Worm (Caenorhabditis elegans) whole organism, L4 larva: ENCODE measurements around the gene C15H9.11.

Source experiments
- F10B5.3 ChIP-seq: sonication (generic microtip); optimal IDR thresholded peaks from 2 replicates; lab custom pipeline; 2016; ENCODE audit warnings: mild to moderate bottlenecking, missing genetic modification characterization, missing compliant biosample characterization
- F26F4.8 ChIP-seq: fragments of 200-800 bp; sonication (Bioruptor generic); conservative IDR thresholded peaks from 2 replicates; pipeline ENCODE4 v1.3.6; 2022; ENCODE audit warnings: missing genetic modification characterization, missing compliant biosample characterization
- T26A8.4 ChIP-seq: fragments of 200-800 bp; sonication (Bioruptor generic); IDR thresholded peaks from 2 replicates; pipeline ENCODE4 v1.3.6; 2022; ENCODE audit warnings: missing genetic modification characterization, missing compliant biosample characterization
- ZK546.5 ChIP-seq, 2 experiments: sonication (generic microtip); optimal IDR thresholded peaks; 2 replicates each; lab custom pipeline; 2017; ENCODE audit warnings: missing biosample characterization in 2 of 2, missing genetic modification characterization in 2 of 2
- aha-1 ChIP-seq: fragments of 150-350 bp; peaks from one replicate; lab custom pipeline; 2014; ENCODE audit warnings: missing biosample characterization, missing genetic modification characterization
- ama-1 ChIP-seq: fragments of 150-350 bp; optimal IDR thresholded peaks from 2 replicates; lab custom pipeline; 2014; ENCODE audit warnings: inconsistent platforms, mixed read lengths
- ceh-28 ChIP-seq: fragments of 150-350 bp; optimal IDR thresholded peaks from 2 replicates; lab custom pipeline; 2014; ENCODE audit warnings: missing biosample characterization, missing genetic modification reagents, missing genetic modification characterization
- ceh-32 ChIP-seq: sonication (generic microtip); optimal IDR thresholded peaks from 2 replicates; lab custom pipeline; 2016; ENCODE audit warnings: mild to moderate bottlenecking, missing genetic modification characterization, missing compliant biosample characterization; ENCODE audit not compliant: poor library complexity
- ceh-82 ChIP-seq: sonication (generic microtip); optimal IDR thresholded peaks from 2 replicates; lab custom pipeline; 2017; ENCODE audit warnings: missing biosample characterization, missing genetic modification characterization
- daf-12 ChIP-seq: fragments of 150-350 bp; optimal IDR thresholded peaks from 2 replicates; lab custom pipeline; 2014; ENCODE audit warnings: missing biosample characterization, missing genetic modification reagents, missing genetic modification characterization
- daf-16 ChIP-seq, 3 experiments: sonication (generic microtip); optimal IDR thresholded peaks; 2 replicates each; lab custom pipeline; 2016 to 2017; ENCODE audit warnings: missing genetic modification characterization in 3 of 3, missing genetic modification reagents in 3 of 3, mild to moderate bottlenecking in 2 of 3, missing compliant biosample characterization in 2 of 3, missing biosample characterization in 1 of 3, moderate library complexity in 1 of 3
- daf-8 ChIP-seq: fragments of 200-800 bp; sonication (Bioruptor generic); IDR thresholded peaks from 2 replicates; pipeline ENCODE4 v1.3.6; 2022; ENCODE audit warnings: missing genetic modification characterization, missing compliant biosample characterization
- dmd-6 ChIP-seq: fragments of 200-800 bp; sonication (Bioruptor generic); IDR thresholded peaks from 2 replicates; pipeline ENCODE4 v1.3.6; 2022; ENCODE audit warnings: missing genetic modification reagents, missing genetic modification characterization, missing compliant biosample characterization
- dve-1 ChIP-seq: sonication (generic microtip); optimal IDR thresholded peaks from 2 replicates; lab custom pipeline; 2017; ENCODE audit warnings: antibody characterized with exemption, mild to moderate bottlenecking, missing genetic modification characterization, missing compliant biosample characterization; ENCODE audit not compliant: insufficient read depth
- egl-27 ChIP-seq: sonication (generic microtip); optimal IDR thresholded peaks from 3 replicates; lab custom pipeline; 2017; ENCODE audit warnings: missing biosample characterization, missing genetic modification reagents, missing genetic modification characterization
- gei-8 ChIP-seq: fragments of 200-800 bp; sonication (Bioruptor generic); optimal IDR thresholded peaks from 2 replicates; lab custom pipeline; 2018; ENCODE audit warnings: mild to moderate bottlenecking, missing genetic modification characterization, missing compliant biosample characterization
- hlh-11 ChIP-seq: fragments of 200-800 bp; sonication (Bioruptor generic); optimal IDR thresholded peaks from 2 replicates; lab custom pipeline; 2018; ENCODE audit warnings: mild to moderate bottlenecking, missing genetic modification characterization, missing compliant biosample characterization
- lin-1 ChIP-seq: fragments of 200-800 bp; sonication (Bioruptor generic); IDR thresholded peaks from 2 replicates; pipeline ENCODE4 v1.3.6; 2022; ENCODE audit warnings: missing genetic modification reagents, missing genetic modification characterization, missing compliant biosample characterization
- lin-38 ChIP-seq: fragments of 200-800 bp; sonication (Bioruptor generic); IDR thresholded peaks from 2 replicates; pipeline ENCODE4 v1.3.6; 2022; ENCODE audit warnings: missing genetic modification reagents, missing genetic modification characterization, missing compliant biosample characterization
- lin-39 ChIP-seq: fragments of 150-350 bp; optimal IDR thresholded peaks from 2 replicates; lab custom pipeline; 2014; ENCODE audit warnings: missing biosample characterization, missing genetic modification reagents, missing genetic modification characterization
- lsy-2 ChIP-seq, 2 experiments: fragments of 150-350 bp in 1 of 2; sonication (generic microtip) in 1 of 2; optimal IDR thresholded peaks; 2 replicates each; lab custom pipeline; 2014 to 2017; ENCODE audit warnings: missing biosample characterization in 2 of 2, missing genetic modification characterization in 2 of 2
- madf-5 ChIP-seq, 2 experiments: fragments of 200-800 bp; sonication (Bioruptor generic); IDR thresholded peaks; 2 replicates each; pipeline ENCODE4 v1.3.6; 2022; ENCODE audit warnings: missing compliant biosample characterization in 2 of 2, missing genetic modification characterization in 2 of 2
- madf-9 ChIP-seq: fragments of 200-800 bp; sonication (Bioruptor generic); conservative IDR thresholded peaks from 2 replicates; pipeline ENCODE4 v1.3.6; 2022; ENCODE audit warnings: missing genetic modification reagents, missing genetic modification characterization, missing compliant biosample characterization
- mes-2 ChIP-seq: sonication (generic microtip); optimal IDR thresholded peaks from 2 replicates; lab custom pipeline; 2016; ENCODE audit warnings: missing genotype, mild to moderate bottlenecking, missing genetic modification characterization, missing compliant biosample characterization; ENCODE audit not compliant: poor library complexity, severe bottlenecking
- nhr-10 ChIP-seq: fragments of 150-350 bp; optimal IDR thresholded peaks from 2 replicates; lab custom pipeline; 2014; ENCODE audit warnings: missing biosample characterization, missing genetic modification characterization
- nhr-11 ChIP-seq: fragments of 150-350 bp; optimal IDR thresholded peaks from 2 replicates; lab custom pipeline; 2014; ENCODE audit warnings: missing biosample characterization, missing genetic modification characterization
- nhr-237 ChIP-seq: sonication (generic microtip); optimal IDR thresholded peaks from 2 replicates; lab custom pipeline; 2017; ENCODE audit warnings: missing biosample characterization, missing genetic modification characterization
- nhr-25 ChIP-seq: sonication (generic microtip); optimal IDR thresholded peaks from 2 replicates; lab custom pipeline; 2017; ENCODE audit warnings: missing genetic modification characterization, mild to moderate bottlenecking, missing compliant biosample characterization, antibody characterized with exemption, moderate library complexity, borderline replicate concordance; ENCODE audit not compliant: insufficient read depth
- nhr-28 ChIP-seq: fragments of 150-350 bp; optimal IDR thresholded peaks from 2 replicates; lab custom pipeline; 2014; ENCODE audit warnings: missing biosample characterization, missing genetic modification characterization
- nhr-41 ChIP-seq: fragments of 200-800 bp; sonication (Bioruptor generic); IDR thresholded peaks from 2 replicates; pipeline ENCODE4 v1.3.6; 2022; ENCODE audit warnings: missing genetic modification reagents, missing genetic modification characterization, missing compliant biosample characterization
- nhr-76 ChIP-seq: fragments of 150-350 bp; optimal IDR thresholded peaks from 2 replicates; lab custom pipeline; 2014; ENCODE audit warnings: missing biosample characterization, missing genetic modification characterization
- nhr-77 ChIP-seq: fragments of 150-350 bp; optimal IDR thresholded peaks from 2 replicates; lab custom pipeline; 2014; ENCODE audit warnings: missing biosample characterization, missing genetic modification characterization
- php-3 ChIP-seq: fragments of 200-800 bp; sonication (Bioruptor generic); IDR thresholded peaks from 2 replicates; pipeline ENCODE4 v1.3.6; 2022; ENCODE audit warnings: missing genetic modification reagents, missing genetic modification characterization, missing compliant biosample characterization
- pqm-1 ChIP-seq: sonication (generic microtip); optimal IDR thresholded peaks from 2 replicates; lab custom pipeline; 2017; ENCODE audit warnings: missing biosample characterization, missing genetic modification characterization
- sdz-12 ChIP-seq: fragments of 200-800 bp; sonication (Bioruptor generic); optimal IDR thresholded peaks from 2 replicates; lab custom pipeline; 2018; ENCODE audit warnings: mild to moderate bottlenecking, missing genetic modification characterization, missing compliant biosample characterization
- snpc-4 ChIP-seq: fragments of 150-350 bp; optimal IDR thresholded peaks from 2 replicates; lab custom pipeline; 2014; ENCODE audit warnings: missing biosample characterization, missing genetic modification characterization
- unc-130 ChIP-seq: sonication (generic microtip); optimal IDR thresholded peaks from 2 replicates; lab custom pipeline; 2016; ENCODE audit warnings: missing genetic modification reagents, missing genetic modification characterization, missing compliant biosample characterization
- unc-62 ChIP-seq, 3 experiments: fragments of 150-350 bp in 1 of 3; sonication (generic microtip); optimal IDR thresholded peaks in 2 of 3; peaks in 1 of 3; 1 replicate in 1 of 3; 2 replicates in 2 of 3; lab custom pipeline; 2014 to 2017; ENCODE audit warnings: missing biosample characterization in 3 of 3, missing genetic modification characterization in 3 of 3, missing genetic modification reagents in 3 of 3, missing genotype in 1 of 3
- zip-2 ChIP-seq: fragments of 150-350 bp; optimal IDR thresholded peaks from 2 replicates; lab custom pipeline; 2014; ENCODE audit warnings: missing biosample characterization, missing genetic modification characterization
- ztf-11 ChIP-seq: fragments of 150-350 bp; optimal IDR thresholded peaks from 2 replicates; lab custom pipeline; 2014; ENCODE audit warnings: missing biosample characterization, missing genetic modification characterization

C15H9.11 gene

DNA sequence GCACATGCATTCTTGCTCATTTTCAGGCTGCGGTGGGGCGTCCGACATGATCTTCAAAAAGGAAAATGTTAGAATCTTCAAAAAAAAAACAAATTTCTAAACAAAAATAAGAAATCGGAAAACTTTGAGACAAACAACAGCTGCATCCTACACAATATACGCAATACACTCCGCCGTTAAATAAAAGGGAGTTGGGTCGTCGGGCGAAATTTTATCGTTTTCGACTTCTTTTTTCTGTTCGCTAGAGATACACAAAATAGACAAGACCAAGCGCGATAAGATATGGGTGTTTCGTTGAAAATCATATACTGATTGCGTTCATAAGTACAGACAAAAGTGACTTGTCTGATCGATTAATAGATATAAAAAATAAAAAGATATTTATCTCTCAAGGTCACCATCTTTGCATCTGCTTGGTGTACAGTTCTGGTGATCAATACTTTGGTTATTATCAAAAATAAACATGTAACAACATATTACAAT lies 6.1 kb upstream of the C15H9.11 start, which contains the start of gene kynu-1 (continued):
- TF ChIP-seq zip-2 (tag; lab: Kevin White, UChicago) (no peak), daf-8 (GFP tag; lab: Robert Waterston, UW) (no peak), gei-8 (GFP tag; lab: Kevin White, UChicago) (no peak), nhr-10 (tag; lab: Kevin White, UChicago) (no peak), lsy-2 (tag; optimal IDR thresholded peaks at IDR 0.05; lab: Kevin White, UChicago) (peak in 1 of 2 experiments; percentile 27), daf-12 (tag; lab: Kevin White, UChicago) (no peak), ZK546.5 (tag; optimal IDR thresholded peaks at IDR 0.05; lab: Kevin White, UChicago) (no peak), dve-1 (tag; lab: Kevin White, UChicago) (peak; percentile 56), ztf-11 (no peak), madf-9 (no peak), nhr-11 (tag; lab: Kevin White, UChicago) (no peak)

ce11 chrX:6107962-6108361 lies 4.8 kb upstream of the C15H9.11 start:
- TF ChIP-seq daf-12 (tag; lab: Kevin White, UChicago) (no peak), ceh-28 (tag; lab: Kevin White, UChicago) (no peak), aha-1 (tag; lab: Kevin White, UChicago) (peak; percentile 31), unc-62 (GFP tag; optimal IDR thresholded peaks at IDR 0.05 in 1 of 2; lab: Kevin White, UChicago) (peak in 1 of 2 experiments; percentile 93), unc-62 (tag; optimal IDR thresholded peaks at IDR 0.05; lab: Kevin White, UChicago) (no peak)

DNA sequence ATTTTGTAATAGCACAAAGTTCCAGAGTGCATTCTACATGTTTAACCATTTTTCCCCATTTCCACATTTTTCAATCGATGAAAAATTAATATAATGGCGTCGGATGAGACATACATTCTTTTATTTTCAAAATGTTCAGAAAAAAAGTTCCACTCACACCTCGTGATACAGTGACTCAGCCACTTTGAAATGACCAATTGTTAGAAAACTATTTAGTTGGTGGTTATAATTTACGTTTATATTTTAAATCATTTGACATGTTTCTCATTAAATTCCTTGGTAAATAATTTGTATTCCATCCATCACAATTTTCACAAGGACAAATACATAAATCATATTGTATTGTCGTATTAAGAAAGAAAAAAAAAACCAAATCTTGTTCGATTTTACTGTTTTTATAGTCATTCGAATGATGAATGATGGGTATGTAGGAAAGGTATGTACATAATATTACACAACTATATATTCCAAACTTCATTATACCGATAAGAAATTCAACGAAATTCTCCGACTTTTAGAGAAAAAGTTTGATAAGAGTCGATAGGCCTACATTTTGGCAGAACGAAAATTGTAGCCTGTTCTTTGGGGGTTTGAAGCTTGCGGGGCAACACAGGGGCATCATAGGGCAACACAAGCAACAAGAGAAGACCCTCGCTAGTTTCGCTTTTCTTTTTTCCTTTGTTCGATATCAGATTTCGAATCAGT lies 2.6 kb downstream of the C15H9.11 start:
- TF ChIP-seq dve-1 (tag; lab: Kevin White, UChicago), result peak; percentile 21
- peak; percentile 65 for TF ChIP-seq nhr-28 (tag; lab: Kevin White, UChicago)
- TF ChIP-seq php-3, result peak; percentile 66; the same call in 1 of the 2 replicates
- TF ChIP-seq ceh-82 (tag; lab: Kevin White, UChicago), result no peak
- TF ChIP-seq dmd-6 (GFP tag; lab: Robert Waterston, UW), result peak; percentile 40; the same call in 1 of the 2 replicates
- peak; percentile 93 for TF ChIP-seq aha-1 (tag; lab: Kevin White, UChicago)
- no peak for TF ChIP-seq T26A8.4
- TF ChIP-seq nhr-10 (tag; lab: Kevin White, UChicago), result no peak
- TF ChIP-seq unc-62 (GFP tag; optimal IDR thresholded peaks at IDR 0.05 in 1 of 2; lab: Kevin White, UChicago), result peak in 1 of 2 experiments; percentile 13
- TF ChIP-seq unc-62 (tag; optimal IDR thresholded peaks at IDR 0.05; lab: Kevin White, UChicago), result no peak
- no peak for TF ChIP-seq lin-39
- no peak for TF ChIP-seq daf-16 (GFP tag; optimal IDR thresholded peaks at IDR 0.05; lab: Kevin White, UChicago)
- TF ChIP-seq daf-16 (tag; optimal IDR thresholded peaks at IDR 0.05; lab: Kevin White, UChicago), result peak; percentile 22
- no peak for TF ChIP-seq ZK546.5 (tag; optimal IDR thresholded peaks at IDR 0.05; lab: Kevin White, UChicago)
- TF ChIP-seq madf-9, result no peak
- TF ChIP-seq hlh-11 (tag; lab: Kevin White, UChicago), result peak; percentile 13

DNA sequence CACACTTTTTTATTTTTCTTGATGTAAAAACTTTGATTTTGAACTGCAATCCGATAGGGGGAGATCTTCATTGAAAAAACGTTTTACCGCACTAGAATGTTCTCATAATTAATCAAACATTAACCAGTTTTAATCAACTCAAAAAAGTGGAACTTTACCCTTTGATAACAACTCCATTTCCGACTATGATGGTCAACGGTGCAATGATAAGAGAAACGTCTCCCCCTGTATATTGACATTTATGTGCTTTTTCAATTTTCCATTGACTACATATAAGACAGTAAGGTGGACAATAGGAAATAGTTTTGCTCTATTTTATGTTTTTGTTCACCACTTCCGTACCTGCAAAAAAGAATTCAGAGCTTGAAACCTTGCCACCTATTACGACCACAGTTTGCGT lies 4.8 kb downstream of the C15H9.11 start:
- TF ChIP-seq nhr-77 (tag; lab: Kevin White, UChicago) (peak; percentile 52), lsy-2 (tag; optimal IDR thresholded peaks at IDR 0.05; lab: Kevin White, UChicago) (no peak), ceh-28 (tag; lab: Kevin White, UChicago) (no peak), nhr-25 (no peak), daf-8 (GFP tag; lab: Robert Waterston, UW) (no peak), pqm-1 (tag; lab: Kevin White, UChicago) (peak; percentile 96), unc-130 (GFP tag; lab: Kevin White, UChicago) (no peak), ama-1 (lab: Kevin White, UChicago) (no peak), madf-5 (GFP tag; IDR thresholded peaks at IDR 0.05; lab: Robert Waterston, UW) (no peak), F10B5.3 (no peak), nhr-76 (tag; lab: Kevin White, UChicago) (no peak), snpc-4 (no peak), mes-2 (tag; lab: Kevin White, UChicago) (peak; percentile 50), php-3 (peak; percentile 51; the same call in 1 of the 2 replicates), nhr-237 (tag; lab: Kevin White, UChicago) (no peak), aha-1 (tag; lab: Kevin White, UChicago) (peak; percentile 13), daf-12 (tag; lab: Kevin White, UChicago) (no peak), dmd-6 (GFP tag; lab: Robert Waterston, UW) (peak; percentile 67), F26F4.8 (GFP tag; lab: Robert Waterston, UW) (no peak), lin-38 (no peak), sdz-12 (GFP tag; lab: Kevin White, UChicago) (no peak), dve-1 (tag; lab: Kevin White, UChicago) (peak; percentile 57), ceh-32 (tag; lab: Kevin White, UChicago) (no peak), nhr-41 (GFP tag; lab: Robert Waterston, UW) (peak; percentile 19; the same call in 1 of the 2 replicates), egl-27 (no peak), lin-1 (GFP tag; lab: Robert Waterston, UW) (0 out of 2 replicates have a peak, but pooled peaks have one; percentile 38), nhr-28 (tag; lab: Kevin White, UChicago) (peak; percentile 90), daf-16 (GFP tag; optimal IDR thresholded peaks at IDR 0.05; lab: Kevin White, UChicago) (no peak), daf-16 (tag; optimal IDR thresholded peaks at IDR 0.05; lab: Kevin White, UChicago) (peak; percentile 84)
